Fruit fly (Drosophila melanogaster) whole organism, embryonic: ENCODE measurements around the gene Ugt301D1.
A peak's percentile ranks its signal among the peaks of the same experiment; 100 is the strongest.

Experiments
- BEAF-32 ChIP-seq: fragments of 200-800 bp; sonication (Bioruptor generic); optimal IDR thresholded peaks from 3 replicates; lab custom pipeline; 2017; ENCODE audit warnings: missing biosample characterization, missing genetic modification characterization, mild to moderate bottlenecking, moderate library complexity, missing genetic modification reagents
- CG10267 ChIP-seq: fragments of 200-800 bp; sonication (Bioruptor generic); optimal IDR thresholded peaks from 2 replicates; lab custom pipeline; 2018; ENCODE audit warnings: missing biosample characterization, mild to moderate bottlenecking, missing genetic modification characterization, moderate library complexity
- CG10979 ChIP-seq: fragments of 200-800 bp; sonication (Bioruptor generic); optimal IDR thresholded peaks from 2 replicates; lab custom pipeline; 2018; ENCODE audit warnings: missing biosample characterization, mild to moderate bottlenecking, missing genetic modification characterization, moderate library complexity
- CG3281 ChIP-seq: fragments of 200-800 bp; sonication (Bioruptor generic); optimal IDR thresholded peaks from 3 replicates; lab custom pipeline; 2017; ENCODE audit warnings: missing biosample characterization, mild to moderate bottlenecking, missing genetic modification characterization
- CkIIα-i1 ChIP-seq: fragments of 200-800 bp; sonication (Bioruptor generic); IDR thresholded peaks from 2 replicates; pipeline ENCODE4 v1.3.6; 2022; ENCODE audit warnings: missing biosample characterization, missing genetic modification characterization
- Doc3 ChIP-seq: fragments of 200-800 bp; sonication (Bioruptor generic); IDR thresholded peaks from 3 replicates; pipeline ENCODE4 v1.3.6; 2022; ENCODE audit warnings: missing biosample characterization, missing genetic modification characterization; ENCODE audit not compliant: partially characterized antibody
- Sox102F ChIP-seq: fragments of 200-800 bp; sonication (Bioruptor generic); optimal IDR thresholded peaks from 2 replicates; lab custom pipeline; 2018; ENCODE audit warnings: missing biosample characterization, mild to moderate bottlenecking, missing genetic modification characterization, moderate library complexity
- pan ChIP-seq, 4 experiments: fragments of >200 bp in 3 of 4; fragments of 200-800 bp in 1 of 4; sonication (Bioruptor generic) in 1 of 4; optimal IDR thresholded peaks in 3 of 4; IDR thresholded peaks in 1 of 4; 2 replicates each; pipeline versions ENCODE4 v1.3.6 to Lab custom; 2017 to 2022; ENCODE audit warnings: missing biosample characterization in 2 of 4, missing genetic modification characterization in 2 of 4, mixed read lengths in 1 of 4
- sna ChIP-seq: fragments of 200-800 bp; sonication (Bioruptor generic); IDR thresholded peaks from 2 replicates; pipeline ENCODE4 v1.3.6; 2022; ENCODE audit warnings: missing biosample characterization, missing genetic modification characterization; ENCODE audit not compliant: partially characterized antibody
- tx ChIP-seq: fragments of 200-800 bp; sonication (Bioruptor generic); optimal IDR thresholded peaks from 2 replicates; lab custom pipeline; 2016; ENCODE audit warnings: missing biosample characterization, missing genetic modification characterization

- peak; percentile 55 for TF ChIP-seq Sox102F
- no peak for TF ChIP-seq pan (optimal IDR thresholded peaks at IDR 0.05; lab: Kevin White, UChicago)
- peak in 1 of 2 experiments; percentile 66 for TF ChIP-seq pan (GFP tag; optimal IDR thresholded peaks at IDR 0.05 in 1 of 2, IDR thresholded peaks at IDR 0.05 in 1 of 2)
- no peak for TF ChIP-seq tx (GFP tag; lab: Kevin White, UChicago)
- no peak for TF ChIP-seq CkIIα-i1 (GFP tag; lab: Robert Waterston, UW)
- no peak for TF ChIP-seq BEAF-32
- peak; percentile 42 for TF ChIP-seq CG3281
- peak; percentile 18 for TF ChIP-seq CG10267 (tag; lab: Kevin White, UChicago)
- no peak for TF ChIP-seq sna (GFP tag; lab: Robert Waterston, UW)
- no peak for TF ChIP-seq Doc3 (GFP tag; lab: Robert Waterston, UW)
- no peak for TF ChIP-seq CG10979
These were observed 39.4 kb downstream of the Ugt301D1 start for dm6 chr2L:18548753-18549152.
